Worm (Caenorhabditis elegans) whole organism, young adult: ENCODE data around the gene VM106R.1.

Experiments used
- C06A6.2 ChIP-seq: fragments of 200-800 bp; sonication (Bioruptor generic); conservative IDR thresholded peaks from 2 replicates; pipeline ENCODE4 v1.3.6; 2022; ENCODE audit warnings: missing genetic modification characterization, missing compliant biosample characterization
- F10E7.11 ChIP-seq: sonication (generic microtip); optimal IDR thresholded peaks from 2 replicates; lab custom pipeline; 2017; ENCODE audit warnings: mild to moderate bottlenecking, missing genetic modification characterization, moderate library complexity, missing compliant biosample characterization
- F23B12.7 ChIP-seq: sonication (generic microtip); optimal IDR thresholded peaks from 2 replicates; lab custom pipeline; 2017; ENCODE audit warnings: missing genetic modification characterization, mild to moderate bottlenecking, missing compliant biosample characterization, antibody characterized with exemption, moderate library complexity; ENCODE audit not compliant: insufficient read depth
- F33H1.4 ChIP-seq: fragments of 200-800 bp; sonication (Bioruptor generic); IDR thresholded peaks from 2 replicates; pipeline ENCODE4 v1.3.6; 2022; ENCODE audit warnings: missing genetic modification reagents, missing genetic modification characterization, missing compliant biosample characterization
- F39B2.1 ChIP-seq: fragments of 200-800 bp; sonication (Bioruptor generic); IDR thresholded peaks from 2 replicates; pipeline ENCODE4 v1.3.6; 2022; ENCODE audit warnings: missing genetic modification reagents, missing genetic modification characterization, missing compliant biosample characterization
- F55B11.4 ChIP-seq: sonication (generic microtip); optimal IDR thresholded peaks from 2 replicates; lab custom pipeline; 2016; ENCODE audit warnings: missing compliant biosample characterization, missing genetic modification characterization, borderline replicate concordance; ENCODE audit not compliant: insufficient read depth
- F57C9.4 ChIP-seq: sonication (generic microtip); optimal IDR thresholded peaks from 2 replicates; lab custom pipeline; 2017; ENCODE audit warnings: mild to moderate bottlenecking, missing genetic modification characterization, missing compliant biosample characterization
- T07F8.4 ChIP-seq: sonication (generic microtip); optimal IDR thresholded peaks from 2 replicates; lab custom pipeline; 2016; ENCODE audit warnings: mild to moderate bottlenecking, missing genetic modification characterization, moderate library complexity, missing compliant biosample characterization
- Y53G8AR.9 ChIP-seq: fragments of 200-800 bp; sonication (Bioruptor generic); conservative IDR thresholded peaks from 2 replicates; pipeline ENCODE4 v1.3.6; 2022; ENCODE audit warnings: missing genetic modification reagents, missing genetic modification characterization, missing compliant biosample characterization
- Y67H2A.10 ChIP-seq: fragments of 200-800 bp; sonication (Bioruptor generic); conservative IDR thresholded peaks from 2 replicates; pipeline ENCODE4 v1.3.6; 2022; ENCODE audit warnings: missing genetic modification reagents, missing genetic modification characterization, missing compliant biosample characterization
- attf-5 ChIP-seq: fragments of 200-800 bp; sonication (Bioruptor generic); optimal IDR thresholded peaks from 2 replicates; lab custom pipeline; 2018; ENCODE audit warnings: mild to moderate bottlenecking, missing genetic modification characterization, missing compliant biosample characterization
- cebp-1 ChIP-seq, 2 experiments: fragments of 200-800 bp in 1 of 2; sonication (Bioruptor generic) in 1 of 2; sonication (generic microtip) in 1 of 2; IDR thresholded peaks in 1 of 2; optimal IDR thresholded peaks in 1 of 2; 2 replicates each; pipeline versions ENCODE4 v1.3.6 to Lab custom; 2017 to 2022; ENCODE audit warnings: missing compliant biosample characterization in 2 of 2, missing genetic modification characterization in 2 of 2, mild to moderate bottlenecking in 1 of 2, missing genetic modification reagents in 1 of 2, moderate library complexity in 1 of 2
- ceh-40 ChIP-seq: fragments of 200-800 bp; sonication (Bioruptor generic); IDR thresholded peaks from 2 replicates; pipeline ENCODE4 v1.3.6; 2022; ENCODE audit warnings: missing genetic modification characterization, missing compliant biosample characterization
- ceh-91 ChIP-seq: fragments of 200-800 bp; sonication (Bioruptor generic); IDR thresholded peaks from 2 replicates; pipeline ENCODE4 v1.3.6; 2022; ENCODE audit warnings: missing genetic modification reagents, missing genetic modification characterization, missing compliant biosample characterization
- dox-1 ChIP-seq: fragments of 200-800 bp; sonication (Bioruptor generic); IDR thresholded peaks from 2 replicates; pipeline ENCODE4 v1.3.6; 2022; ENCODE audit warnings: missing genetic modification reagents, missing genetic modification characterization, missing compliant biosample characterization
- dpl-1 ChIP-seq: fragments of 150-350 bp; optimal IDR thresholded peaks from 2 replicates; lab custom pipeline; 2014; ENCODE audit warnings: missing biosample characterization, missing genetic modification reagents, missing genetic modification characterization
- efl-1 ChIP-seq: fragments of 150-350 bp; optimal IDR thresholded peaks from 2 replicates; lab custom pipeline; 2014; ENCODE audit warnings: missing biosample characterization, missing genetic modification reagents, missing genetic modification characterization
- egl-18 ChIP-seq: fragments of 200-800 bp; sonication (Bioruptor generic); IDR thresholded peaks from 2 replicates; pipeline ENCODE4 v1.3.6; 2022; ENCODE audit warnings: missing genetic modification reagents, missing genetic modification characterization, missing compliant biosample characterization
- hmg-1.2 ChIP-seq: fragments of 200-800 bp; sonication (Bioruptor generic); IDR thresholded peaks from 2 replicates; pipeline ENCODE4 v1.3.6; 2022; ENCODE audit warnings: missing genetic modification reagents, missing genetic modification characterization, missing compliant biosample characterization
- let-607 ChIP-seq, 2 experiments: fragments of 200-800 bp in 1 of 2; sonication (Bioruptor generic) in 1 of 2; sonication (generic microtip) in 1 of 2; optimal IDR thresholded peaks; 2 replicates each; lab custom pipeline; 2016 to 2018; ENCODE audit warnings: mild to moderate bottlenecking in 2 of 2, missing compliant biosample characterization in 2 of 2, missing genetic modification characterization in 2 of 2, moderate library complexity in 2 of 2, missing genotype in 1 of 2
- lin-35 ChIP-seq, 3 experiments: fragments of 150-350 bp in 2 of 3; sonication (generic microtip) in 1 of 3; optimal IDR thresholded peaks; 2 replicates each; lab custom pipeline; 2014 to 2018; ENCODE audit warnings: missing biosample characterization in 3 of 3, missing genetic modification characterization in 3 of 3, missing genetic modification reagents in 3 of 3
- lin-40 ChIP-seq: sonication (generic microtip); optimal IDR thresholded peaks from 2 replicates; lab custom pipeline; 2016; ENCODE audit warnings: missing genetic modification characterization, mild to moderate bottlenecking, missing compliant biosample characterization, missing genotype, missing genetic modification reagents
- lin-54 ChIP-seq: fragments of 200-800 bp; sonication (Bioruptor generic); optimal IDR thresholded peaks from 2 replicates; lab custom pipeline; 2018; ENCODE audit warnings: mild to moderate bottlenecking, missing genetic modification characterization, missing compliant biosample characterization
- lir-1 ChIP-seq: fragments of 200-800 bp; sonication (Bioruptor generic); conservative IDR thresholded peaks from 2 replicates; pipeline ENCODE4 v1.3.6; 2022; ENCODE audit warnings: missing genetic modification reagents, missing genetic modification characterization, missing compliant biosample characterization
- lsl-1 ChIP-seq: fragments of 200-800 bp; sonication (Bioruptor generic); optimal IDR thresholded peaks from 2 replicates; lab custom pipeline; 2018; ENCODE audit warnings: mild to moderate bottlenecking, missing genetic modification characterization, moderate library complexity, missing compliant biosample characterization
- madf-10 ChIP-seq: sonication (generic microtip); optimal IDR thresholded peaks from 2 replicates; lab custom pipeline; 2016; ENCODE audit warnings: mild to moderate bottlenecking, missing genetic modification characterization, missing compliant biosample characterization
- madf-3 ChIP-seq: fragments of 200-800 bp; sonication (Bioruptor generic); IDR thresholded peaks from 2 replicates; pipeline ENCODE4 v1.3.6; 2022; ENCODE audit warnings: missing genetic modification reagents, missing genetic modification characterization, missing compliant biosample characterization
- madf-6 ChIP-seq: fragments of 200-800 bp; sonication (Bioruptor generic); IDR thresholded peaks from 2 replicates; pipeline ENCODE4 v1.3.6; 2022; ENCODE audit warnings: missing genetic modification reagents, missing genetic modification characterization, missing compliant biosample characterization
- madf-8 ChIP-seq: fragments of 200-800 bp; sonication (Bioruptor generic); conservative IDR thresholded peaks from 2 replicates; pipeline ENCODE4 v1.3.6; 2022; ENCODE audit warnings: missing genetic modification reagents, missing genetic modification characterization, missing compliant biosample characterization
- mcd-1 ChIP-seq: fragments of 200-800 bp; sonication (Bioruptor generic); IDR thresholded peaks from 2 replicates; pipeline ENCODE4 v1.3.6; 2022; ENCODE audit warnings: missing genetic modification reagents, missing genetic modification characterization, missing compliant biosample characterization
- nfyb-1 ChIP-seq: fragments of 200-800 bp; sonication (Bioruptor generic); IDR thresholded peaks from 2 replicates; pipeline ENCODE4 v1.3.6; 2022; ENCODE audit warnings: missing genetic modification reagents, missing genetic modification characterization, missing compliant biosample characterization
- nhr-179 ChIP-seq: sonication (generic microtip); optimal IDR thresholded peaks from 2 replicates; lab custom pipeline; 2016; ENCODE audit warnings: mild to moderate bottlenecking, missing genetic modification characterization, missing compliant biosample characterization
- nhr-80 ChIP-seq: sonication (generic microtip); optimal IDR thresholded peaks from 2 replicates; lab custom pipeline; 2016; ENCODE audit warnings: missing genetic modification characterization, missing compliant biosample characterization
- pbrm-1 ChIP-seq: fragments of 200-800 bp; sonication (Bioruptor generic); IDR thresholded peaks from 2 replicates; pipeline ENCODE4 v1.3.6; 2022; ENCODE audit warnings: missing genetic modification reagents, missing genetic modification characterization, missing compliant biosample characterization
- pha-4 ChIP-seq: fragments of 150-350 bp; sonication (generic microtip); optimal IDR thresholded peaks from 2 replicates; lab custom pipeline; 2014; ENCODE audit warnings: missing biosample characterization, missing genetic modification reagents, missing genetic modification characterization
- repo-1 ChIP-seq: sonication (generic microtip); optimal IDR thresholded peaks from 2 replicates; lab custom pipeline; 2017; ENCODE audit warnings: mild to moderate bottlenecking, missing genetic modification characterization, missing compliant biosample characterization
- snpc-1.3 ChIP-seq: sonication (generic microtip); optimal IDR thresholded peaks from 2 replicates; lab custom pipeline; 2017; ENCODE audit warnings: missing genetic modification characterization, mild to moderate bottlenecking, missing compliant biosample characterization, antibody characterized with exemption, moderate library complexity, missing genotype, missing genetic modification reagents; ENCODE audit not compliant: insufficient read depth
- snpc-4 ChIP-seq, 5 experiments: fragments of 150-350 bp in 1 of 5; sonication (generic microtip) in 4 of 5; optimal IDR thresholded peaks; 2 replicates each; lab custom pipeline; 2014 to 2018; ENCODE audit warnings: missing genetic modification characterization in 5 of 5, missing biosample characterization in 3 of 5, antibody characterized with exemption in 2 of 5, mild to moderate bottlenecking in 2 of 5, missing compliant biosample characterization in 2 of 5, missing genotype in 2 of 5, moderate library complexity in 2 of 5, missing genetic modification reagents in 1 of 5
- zfh-2 ChIP-seq: fragments of 200-800 bp; sonication (Bioruptor generic); conservative IDR thresholded peaks from 2 replicates; pipeline ENCODE4 v1.3.6; 2022; ENCODE audit warnings: missing genetic modification reagents, missing genetic modification characterization, missing compliant biosample characterization
- ztf-26 ChIP-seq: sonication (generic microtip); optimal IDR thresholded peaks from 2 replicates; lab custom pipeline; 2017; ENCODE audit warnings: missing genetic modification characterization, missing compliant biosample characterization
- ztf-6 ChIP-seq: fragments of 200-800 bp; sonication (Bioruptor generic); IDR thresholded peaks from 2 replicates; pipeline ENCODE4 v1.3.6; 2022; ENCODE audit warnings: missing genetic modification reagents, missing genetic modification characterization, missing compliant biosample characterization

Gene VM106R.1

DNA sequence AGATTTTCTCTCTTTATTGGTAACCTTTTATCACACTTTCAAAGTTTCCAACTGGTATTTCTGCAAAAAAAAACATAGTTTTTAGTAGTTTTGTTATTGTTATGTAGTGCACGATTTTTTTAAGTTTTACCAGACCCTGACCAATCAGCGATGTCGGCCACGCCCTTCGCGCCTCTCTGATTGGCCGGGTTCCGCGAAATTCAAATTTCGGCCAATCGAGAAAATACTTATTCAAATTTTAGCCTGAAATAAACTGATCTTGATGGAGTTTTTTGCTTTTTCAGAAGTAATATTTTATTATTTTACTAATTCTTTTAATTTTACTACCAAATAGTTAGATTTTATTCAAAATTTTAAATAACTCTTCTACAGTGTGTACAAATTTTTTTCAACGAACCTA lies 24.1 kb downstream of the VM106R.1 start:
- TF ChIP-seq ceh-91 (GFP tag; lab: Robert Waterston, UW): no peak
- no peak for TF ChIP-seq madf-10 (tag; lab: Kevin White, UChicago)
- no peak for TF ChIP-seq F10E7.11

DNA sequence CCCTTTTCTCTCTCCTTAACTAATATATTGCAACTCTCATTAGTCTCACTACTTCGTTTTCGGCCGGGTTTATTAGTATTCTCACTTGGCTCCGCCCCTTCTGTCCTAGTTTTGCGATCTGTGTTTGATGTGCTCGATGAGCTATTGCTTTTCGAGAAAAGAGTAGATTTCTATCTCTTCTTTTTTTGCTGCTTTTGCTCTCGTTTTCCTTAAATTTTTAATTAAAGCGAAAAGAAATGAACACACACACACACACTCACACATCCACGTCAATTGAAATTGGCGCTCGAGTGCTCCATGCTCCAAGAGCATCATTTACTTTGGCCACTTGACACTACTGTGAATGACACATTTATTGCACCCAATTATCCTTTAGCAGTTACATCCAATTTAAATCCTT lies 24.5 kb downstream of the VM106R.1 start:
- TF ChIP-seq Y67H2A.10 (GFP tag; lab: Robert Waterston, UW): no peak
- no peak for TF ChIP-seq ztf-26 (tag; lab: Kevin White, UChicago)
- TF ChIP-seq repo-1 (tag; lab: Kevin White, UChicago): no peak
- TF ChIP-seq hmg-1.2 (GFP tag; lab: Robert Waterston, UW): no peak

DNA sequence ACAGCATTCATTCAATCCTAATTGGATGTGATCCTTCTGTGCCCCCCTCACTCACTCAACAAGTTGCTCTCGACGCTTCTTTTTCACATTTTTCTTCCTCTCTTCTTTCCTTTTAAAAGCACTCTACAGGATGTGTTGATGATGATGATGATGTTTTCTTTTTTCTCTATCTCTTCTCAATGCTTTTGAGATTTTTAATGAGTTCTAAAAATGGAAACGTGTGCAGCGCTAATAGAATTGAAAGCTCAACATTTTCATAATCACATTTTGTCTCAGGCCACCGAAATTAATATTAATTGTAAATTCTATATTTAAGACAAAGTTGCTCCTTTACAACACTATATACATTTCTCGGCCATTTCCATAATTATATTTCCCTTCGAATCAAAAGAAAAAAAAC lies 28.8 kb downstream of the VM106R.1 start:
- TF ChIP-seq ztf-6 (GFP tag; lab: Robert Waterston, UW) (no peak), dox-1 (GFP tag; lab: Robert Waterston, UW) (no peak), Y67H2A.10 (GFP tag; lab: Robert Waterston, UW) (no peak), nfyb-1 (GFP tag; lab: Robert Waterston, UW) (no peak), pbrm-1 (GFP tag; lab: Robert Waterston, UW) (no peak), Y53G8AR.9 (no peak), nhr-179 (tag; lab: Kevin White, UChicago) (no peak), let-607 (tag; optimal IDR thresholded peaks at IDR 0.05; lab: Kevin White, UChicago) (no peak), egl-18 (no peak), C06A6.2 (no peak), lir-1 (GFP tag; lab: Robert Waterston, UW) (no peak), nhr-80 (tag; lab: Kevin White, UChicago) (no peak), F55B11.4 (tag; lab: Kevin White, UChicago) (no peak), ceh-40 (GFP tag; lab: Robert Waterston, UW) (no peak), F39B2.1 (no peak), madf-8 (no peak)

DNA sequence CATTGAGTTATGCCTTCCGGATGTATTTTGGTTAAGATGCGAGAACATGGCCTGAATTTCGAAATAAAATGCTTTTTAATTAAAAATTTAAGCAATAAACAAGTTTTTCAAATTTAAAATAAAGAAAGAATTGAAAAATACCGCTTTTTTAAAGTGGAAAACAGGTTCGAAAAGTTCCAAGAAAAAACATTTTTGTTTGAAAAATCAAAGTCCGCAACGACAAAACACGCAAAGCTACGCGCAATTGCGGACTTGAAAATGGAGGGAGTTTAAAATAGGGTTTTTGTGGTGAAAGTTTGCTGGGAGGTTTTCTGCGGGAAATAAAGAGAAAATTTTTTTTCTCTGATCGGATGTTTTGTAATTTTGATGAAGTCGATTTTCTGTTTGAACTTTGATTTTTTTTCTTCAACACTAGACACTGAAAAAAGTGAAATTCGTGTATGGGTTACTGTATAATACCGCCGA lies 30.5 kb downstream of the VM106R.1 start, which contains the start of gene npp-19:
TSS of gene npp-19 (minus strand) at position 51 of the 465 bp plus-strand sequence.
- TF ChIP-seq cebp-1 (GFP tag; IDR thresholded peaks at IDR 0.05; lab: Robert Waterston, UW) (no peak), cebp-1 (tag; optimal IDR thresholded peaks at IDR 0.05; lab: Kevin White, UChicago) (peak; percentile 2), dpl-1 (peak; percentile 96), hmg-1.2 (GFP tag; lab: Robert Waterston, UW) (peak; percentile 14; the same call in 1 of the 2 replicates), lsl-1 (peak; percentile 24), snpc-1.3 (tag; lab: Kevin White, UChicago) (peak; percentile 42), F23B12.7 (tag; lab: Kevin White, UChicago) (peak; percentile 52), lin-40 (tag; lab: Kevin White, UChicago) (peak; percentile 52), egl-18 (no peak), lin-54 (GFP tag; lab: Kevin White, UChicago) (peak; percentile 99), nfyb-1 (GFP tag; lab: Robert Waterston, UW) (0 out of 2 replicates have a peak, but pooled peaks have one; percentile 34), madf-6 (GFP tag; lab: Robert Waterston, UW) (peak; percentile 52; the same call in 1 of the 2 replicates), efl-1 (peak; percentile 90), ztf-26 (tag; lab: Kevin White, UChicago) (no peak), pha-4 (tag; lab: Kevin White, UChicago) (peak; percentile 1), lin-35 (GFP tag; optimal IDR thresholded peaks at IDR 0.05; lab: Kevin White, UChicago) (peak; percentile 33 to 97 (median 56)), F55B11.4 (tag; lab: Kevin White, UChicago) (no peak), attf-5 (GFP tag; lab: Kevin White, UChicago) (peak; percentile 46), snpc-4 (GFP tag; optimal IDR thresholded peaks at IDR 0.05; lab: Kevin White, UChicago) (peak; percentile 32), snpc-4 (tag; optimal IDR thresholded peaks at IDR 0.05; lab: Kevin White, UChicago) (no peak), F33H1.4 (GFP tag; lab: Robert Waterston, UW) (peak; percentile 47), zfh-2 (no peak), T07F8.4 (tag; lab: Kevin White, UChicago) (no peak), madf-3 (GFP tag; lab: Robert Waterston, UW) (no peak), mcd-1 (GFP tag; lab: Robert Waterston, UW) (peak; percentile 55), F57C9.4 (tag; lab: Kevin White, UChicago) (no peak), C06A6.2 (no peak)
